Worm (Caenorhabditis elegans): ENCODE measurements around the gene T25B6.4.

ce11 chrX:9014451-9014850, 1.1 kb upstream of the T25B6.4 start:
- no peak for TF ChIP-seq ztf-3 (GFP tag; optimal IDR thresholded peaks at IDR 0.05)
- TF ChIP-seq snpc-4 (GFP tag; optimal IDR thresholded peaks at IDR 0.05) = no peak
- TF ChIP-seq snpc-4 (tag; optimal IDR thresholded peaks at IDR 0.05) = no peak
- TF ChIP-seq egl-18 (GFP tag; IDR thresholded peaks at IDR 0.05) = no peak
- no peak for TF ChIP-seq aptf-3 (GFP tag; IDR thresholded peaks at IDR 0.05)
- TF ChIP-seq ekl-4 (GFP tag; IDR thresholded peaks at IDR 0.05) = no peak
- TF ChIP-seq F49E8.2 (tag; optimal IDR thresholded peaks at IDR 0.05; ENCODE audit: insufficient read depth) = no peak
- TF ChIP-seq tlf-1 (GFP tag; optimal IDR thresholded peaks at IDR 0.05) = no peak
- TF ChIP-seq unc-62 (GFP tag; optimal IDR thresholded peaks at IDR 0.05) = no peak
- TF ChIP-seq ama-1 (optimal IDR thresholded peaks at IDR 0.05) = no peak
- TF ChIP-seq ama-1 (GFP tag; optimal IDR thresholded peaks at IDR 0.05) = no peak

All from whole organism, young adult.